Worm (Caenorhabditis elegans): ENCODE measurements around the gene apb-1.

DNA sequence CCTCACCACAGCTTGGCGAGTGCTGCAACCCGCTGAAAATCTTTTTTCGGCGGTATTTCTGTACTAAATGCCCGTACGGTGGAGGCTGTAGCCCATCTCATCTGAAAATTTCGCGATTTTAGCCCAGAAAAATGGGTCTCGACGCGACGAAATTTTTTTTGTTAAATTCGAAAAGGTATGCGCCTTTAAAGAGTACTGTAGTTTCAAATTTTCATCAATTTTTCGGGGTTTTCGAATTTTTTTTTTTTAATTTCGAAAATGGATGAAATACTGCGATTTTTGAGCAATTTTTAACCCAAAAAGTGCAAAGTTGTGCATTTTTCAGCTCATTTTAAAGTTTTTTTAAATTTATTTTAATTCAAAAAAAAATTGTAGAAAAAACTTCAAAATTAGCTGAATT is 25.4 kb downstream of the apb-1 start, which contains the start of gene Y54F10AR.2:
- no peak for TF ChIP-seq F13H6.1 (tag; optimal IDR thresholded peaks at IDR 0.05)
- no peak for TF ChIP-seq ahr-1 (tag; optimal IDR thresholded peaks at IDR 0.05)
- no peak for TF ChIP-seq pqm-1 (tag; optimal IDR thresholded peaks at IDR 0.05)
- no peak for TF ChIP-seq sdc-2 (tag; optimal IDR thresholded peaks at IDR 0.05)
- TF ChIP-seq nhr-232 (tag; optimal IDR thresholded peaks at IDR 0.05): no peak
- no peak for TF ChIP-seq hlh-8 (tag; optimal IDR thresholded peaks at IDR 0.05)
- TF ChIP-seq K02D7.2 (tag; optimal IDR thresholded peaks at IDR 0.05): no peak
- TF ChIP-seq sox-4 (tag; optimal IDR thresholded peaks at IDR 0.05): no peak

All from whole organism, late embryonic.